Worm (Caenorhabditis elegans) whole organism, L1 larva: ENCODE data around the gene gop-2.

Experiments used
- egl-13 ChIP-seq: sonication (generic microtip); optimal IDR thresholded peaks from 2 replicates; lab custom pipeline; 2016; ENCODE audit warnings: missing genotype, missing genetic modification reagents, missing genetic modification characterization, missing compliant biosample characterization
- fkh-4 ChIP-seq: sonication (generic microtip); optimal IDR thresholded peaks from 2 replicates; lab custom pipeline; 2016; ENCODE audit warnings: missing compliant biosample characterization, missing genetic modification characterization, borderline replicate concordance
- mdl-1 ChIP-seq, 2 experiments: fragments of 150-350 bp; optimal IDR thresholded peaks; 2 replicates each; lab custom pipeline; 2014 to 2017; ENCODE audit warnings: missing biosample characterization in 2 of 2, missing genetic modification characterization in 2 of 2, inconsistent platforms in 1 of 2
- nhr-76 ChIP-seq: sonication (generic microtip); optimal IDR thresholded peaks from 2 replicates; lab custom pipeline; 2017; ENCODE audit warnings: missing biosample characterization, missing genetic modification characterization
- nhr-84 ChIP-seq: sonication (generic microtip); optimal IDR thresholded peaks from 2 replicates; lab custom pipeline; 2017; ENCODE audit warnings: missing biosample characterization, missing genetic modification characterization
- skn-1 ChIP-seq: fragments of 150-350 bp; optimal IDR thresholded peaks from 2 replicates; lab custom pipeline; 2014; ENCODE audit warnings: missing biosample characterization, missing genetic modification characterization
- sox-4 ChIP-seq: sonication (generic microtip); optimal IDR thresholded peaks from 2 replicates; lab custom pipeline; 2016; ENCODE audit warnings: missing genetic modification characterization, missing compliant biosample characterization
- unc-62 ChIP-seq: fragments of 150-350 bp; optimal IDR thresholded peaks from 2 replicates; lab custom pipeline; 2014; ENCODE audit warnings: missing biosample characterization, missing genetic modification reagents, missing genetic modification characterization

- no peak for TF ChIP-seq nhr-84 (tag; lab: Kevin White, UChicago)
- TF ChIP-seq fkh-4, result no peak
- no peak for TF ChIP-seq egl-13
- no peak for TF ChIP-seq mdl-1 (tag; optimal IDR thresholded peaks at IDR 0.05; lab: Kevin White, UChicago)
- TF ChIP-seq unc-62 (GFP tag; lab: Kevin White, UChicago), result no peak
- TF ChIP-seq skn-1 (tag; lab: Kevin White, UChicago), result no peak
- no peak for TF ChIP-seq sox-4 (tag; lab: Kevin White, UChicago)
- TF ChIP-seq nhr-76 (tag; lab: Kevin White, UChicago), result no peak
Observed at ce11 chrIII:5285484-5285883, 26.7 kb downstream of the gop-2 start.
